Worm (Caenorhabditis elegans): Measurements from ENCODE around the gene ZK512.8.

DNA sequence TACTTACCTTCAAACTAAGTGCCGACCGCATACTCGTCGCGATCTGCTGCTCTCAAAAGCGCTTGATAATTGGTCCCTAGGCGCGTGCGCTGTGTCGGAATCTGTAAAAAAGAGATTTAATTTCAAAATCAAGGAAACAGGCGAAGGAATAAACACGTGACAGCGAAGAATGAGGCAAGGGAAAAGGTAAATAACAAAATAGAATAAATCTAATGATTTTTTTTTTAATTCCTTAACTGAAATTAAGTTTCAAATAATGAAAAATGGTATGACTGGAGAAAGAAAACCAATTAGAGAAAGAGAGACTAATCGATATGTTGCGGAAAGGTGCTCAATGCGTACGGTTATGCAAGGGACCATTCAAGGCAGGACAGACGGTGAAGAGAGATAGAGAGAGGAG, 36.7 kb upstream of the ZK512.8 start, which contains the start of gene cya-1:
- TF ChIP-seq lin-13 (GFP tag; optimal IDR thresholded peaks at IDR 0.05) (no peak), nhr-12 (tag; optimal IDR thresholded peaks at IDR 0.05) (no peak), gmeb-1 (tag; optimal IDR thresholded peaks at IDR 0.05) (no peak), elt-3 (tag; optimal IDR thresholded peaks at IDR 0.05) (no peak), lsy-2 (tag; optimal IDR thresholded peaks at IDR 0.05) (no peak), F13H6.1 (tag; optimal IDR thresholded peaks at IDR 0.05) (no peak), ztf-1 (GFP tag; conservative IDR thresholded peaks at IDR 0.05) (no peak), unc-62 (GFP tag; optimal IDR thresholded peaks at IDR 0.05) (no peak)
